Fruit fly (Drosophila melanogaster): ENCODE results near the gene CG33658.
A peak's percentile ranks its signal among the peaks of the same experiment; 100 is the strongest.

CG33658 gene

dm6 chr3R:24856143-24856542 lies 15.2 kb upstream of the CG33658 start, which contains the start of gene HDAC11:
TSS of gene HDAC11 (minus strand) at chr3R:24856243.
- no peak for TF ChIP-seq jim (GFP tag; optimal IDR thresholded peaks at IDR 0.05)
- no peak for TF ChIP-seq Jra (GFP tag; optimal IDR thresholded peaks at IDR 0.05)
- no peak for TF ChIP-seq Dif (GFP tag; optimal IDR thresholded peaks at IDR 0.05; ENCODE audit: partially characterized antibody)
- TF ChIP-seq Hnf4 (GFP tag; optimal IDR thresholded peaks at IDR 0.05) = no peak
- no peak for TF ChIP-seq lola (GFP tag; optimal IDR thresholded peaks at IDR 0.05)
- no peak for TF ChIP-seq dmrt93B (GFP tag; optimal IDR thresholded peaks at IDR 0.05)
- TF ChIP-seq rgr (GFP tag; optimal IDR thresholded peaks at IDR 0.05) = no peak
- TF ChIP-seq CG32264 (GFP tag; optimal IDR thresholded peaks at IDR 0.05) = no peak
- no peak for TF ChIP-seq Hr78 (GFP tag; optimal IDR thresholded peaks at IDR 0.05)
- TF ChIP-seq woc (GFP tag; optimal IDR thresholded peaks at IDR 0.05) = no peak
- no peak for TF ChIP-seq HLH106 (tag; optimal IDR thresholded peaks at IDR 0.05)
- TF ChIP-seq dsf (GFP tag; optimal IDR thresholded peaks at IDR 0.05; ENCODE audit: borderline replicate concordance) = no peak

dm6 chr3R:24851429-24851828 lies 10.5 kb upstream of the CG33658 start, which contains the start of gene Nct:
TSS of gene Nct (plus strand) at chr3R:24851601.
- TF ChIP-seq Rel (GFP tag; optimal IDR thresholded peaks at IDR 0.05) (no peak), Rel (tag; optimal IDR thresholded peaks at IDR 0.05) (peak; percentile 59), tai (GFP tag; optimal IDR thresholded peaks at IDR 0.05) (no peak)

- peak; percentile 71 for TF ChIP-seq OdsH (GFP tag; optimal IDR thresholded peaks at IDR 0.05)
- no peak for TF ChIP-seq sage (GFP tag; optimal IDR thresholded peaks at IDR 0.05)
- TF ChIP-seq GATAd (GFP tag; optimal IDR thresholded peaks at IDR 0.05) = peak; percentile 46
- TF ChIP-seq CG32264 (GFP tag; optimal IDR thresholded peaks at IDR 0.05) = no peak
- peak; percentile 74 for TF ChIP-seq ey (GFP tag; optimal IDR thresholded peaks at IDR 0.05)
- TF ChIP-seq lola (GFP tag; optimal IDR thresholded peaks at IDR 0.05) = no peak
- TF ChIP-seq h (GFP tag; optimal IDR thresholded peaks at IDR 0.05) = peak; percentile 85
- peak; percentile 98 for TF ChIP-seq Hr83 (GFP tag; optimal IDR thresholded peaks at IDR 0.05; ENCODE audit: poor library complexity, severe bottlenecking)
- peak; percentile 89 for TF ChIP-seq rgr (GFP tag; optimal IDR thresholded peaks at IDR 0.05)
- peak; percentile 69 for TF ChIP-seq HLH106 (tag; optimal IDR thresholded peaks at IDR 0.05)
- TF ChIP-seq dl (GFP tag; optimal IDR thresholded peaks at IDR 0.05; ENCODE audit: insufficient read depth in 1 of 2, partially characterized antibody in 2 of 2) = no peak
- TF ChIP-seq Rel (GFP tag; optimal IDR thresholded peaks at IDR 0.05) = no peak
- TF ChIP-seq Rel (tag; optimal IDR thresholded peaks at IDR 0.05) = peak; percentile 27
- TF ChIP-seq Jra (GFP tag; optimal IDR thresholded peaks at IDR 0.05) = peak; percentile 89
- TF ChIP-seq foxo (GFP tag; optimal IDR thresholded peaks at IDR 0.05) = peak in 1 of 2 experiments; percentile 88
- TF ChIP-seq brk (GFP tag; optimal IDR thresholded peaks at IDR 0.05) = no peak
- TF ChIP-seq CrebA (GFP tag; optimal IDR thresholded peaks at IDR 0.05; ENCODE audit: borderline replicate concordance) = no peak
- no peak for TF ChIP-seq usp (GFP tag; optimal IDR thresholded peaks at IDR 0.05)
- peak; percentile 63 for TF ChIP-seq Myc (optimal IDR thresholded peaks at IDR 0.05)
- peak; percentile 27 for TF ChIP-seq jim (GFP tag; optimal IDR thresholded peaks at IDR 0.05)
- TF ChIP-seq fru (GFP tag; optimal IDR thresholded peaks at IDR 0.05) = no peak
- TF ChIP-seq CG9705 (GFP tag; optimal IDR thresholded peaks at IDR 0.05) = peak; percentile 74
- peak; percentile 76 for TF ChIP-seq dsf (GFP tag; optimal IDR thresholded peaks at IDR 0.05; ENCODE audit: borderline replicate concordance)
- TF ChIP-seq Dif (GFP tag; optimal IDR thresholded peaks at IDR 0.05; ENCODE audit: partially characterized antibody) = no peak
- peak; percentile 97 for TF ChIP-seq Hnf4 (GFP tag; optimal IDR thresholded peaks at IDR 0.05)
- no peak for TF ChIP-seq Abd-B (GFP tag; optimal IDR thresholded peaks at IDR 0.05)
- TF ChIP-seq Mio (GFP tag; optimal IDR thresholded peaks at IDR 0.05) = peak; percentile 2
- no peak for TF ChIP-seq tai (GFP tag; optimal IDR thresholded peaks at IDR 0.05)
- TF ChIP-seq dmrt93B (GFP tag; optimal IDR thresholded peaks at IDR 0.05) = peak; percentile 54
- peak; percentile 80 for TF ChIP-seq br (GFP tag; optimal IDR thresholded peaks at IDR 0.05)
- no peak for TF ChIP-seq pan (optimal IDR thresholded peaks at IDR 0.05)
- peak; percentile 78 for TF ChIP-seq sv (GFP tag; optimal IDR thresholded peaks at IDR 0.05)
- TF ChIP-seq Vsx2 (GFP tag; optimal IDR thresholded peaks at IDR 0.05; ENCODE audit: partially characterized antibody) = peak; percentile 21
- peak; percentile 74 for TF ChIP-seq psq (GFP tag; optimal IDR thresholded peaks at IDR 0.05)
- TF ChIP-seq N (GFP tag; optimal IDR thresholded peaks at IDR 0.05) = no peak
These were observed 9.5 kb upstream of the CG33658 start, which contains the start of gene CG7006 for dm6 chr3R:24850420-24850819. TSS of gene CG7006 (plus strand) at chr3R:24850627.

Measured in whole organism, wandering third instar larva.